Worm (Caenorhabditis elegans) whole organism, L3 larva: ENCODE measurements around the gene C08F1.8.

ENCODE experiments used
- egl-27 ChIP-seq: sonication (generic microtip); optimal IDR thresholded peaks from 4 replicates; lab custom pipeline; 2017; ENCODE audit warnings: missing biosample characterization, missing genetic modification reagents, missing genetic modification characterization
- nhr-12 ChIP-seq: fragments of 150-350 bp; optimal IDR thresholded peaks from 2 replicates; lab custom pipeline; 2014; ENCODE audit warnings: missing biosample characterization, missing genetic modification characterization
- nhr-77 ChIP-seq: fragments of 150-350 bp; optimal IDR thresholded peaks from 2 replicates; lab custom pipeline; 2014; ENCODE audit warnings: missing biosample characterization, missing genetic modification characterization
- unc-39 ChIP-seq: sonication (generic microtip); optimal IDR thresholded peaks from 4 replicates; lab custom pipeline; 2017; ENCODE audit warnings: missing biosample characterization, missing genetic modification characterization
- ztf-11 ChIP-seq: fragments of 150-350 bp; optimal IDR thresholded peaks from 2 replicates; lab custom pipeline; 2014; ENCODE audit warnings: missing biosample characterization, missing genetic modification characterization

DNA sequence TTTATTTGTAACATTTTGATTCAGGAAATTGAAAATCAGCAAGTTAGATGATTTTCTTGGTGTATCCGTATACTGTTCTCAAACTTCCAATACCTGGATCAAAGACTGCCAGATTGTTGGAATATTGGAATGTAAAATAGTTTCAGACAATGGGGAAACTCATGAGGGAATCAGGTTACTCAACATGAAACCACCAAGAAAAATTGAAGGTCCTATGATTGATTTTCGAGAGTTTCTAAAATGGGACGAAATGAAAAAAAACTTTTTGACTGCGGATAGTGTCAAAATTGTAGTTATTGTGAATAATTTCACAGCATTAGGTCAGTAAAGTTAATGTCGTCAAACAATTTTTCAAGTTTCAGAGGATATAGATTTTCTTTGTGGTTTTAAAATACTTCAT lies 36.3 kb downstream of the C08F1.8 start, which contains the start of gene math-3:
- no peak for TF ChIP-seq ztf-11 (tag; lab: Kevin White, UChicago)
- no peak for TF ChIP-seq unc-39 (tag; lab: Kevin White, UChicago)
- no peak for TF ChIP-seq nhr-77 (tag; lab: Kevin White, UChicago)
- TF ChIP-seq egl-27 (tag; lab: Kevin White, UChicago), result no peak
- no peak for TF ChIP-seq nhr-12
